Worm (Caenorhabditis elegans) whole organism, young adult: ENCODE results near the gene F59A1.12.

Experiments used
- T26A5.8 ChIP-seq: sonication (generic microtip); optimal IDR thresholded peaks from 2 replicates; lab custom pipeline; 2016; ENCODE audit warnings: missing genetic modification characterization, missing compliant biosample characterization
- ceh-40 ChIP-seq: fragments of 200-800 bp; sonication (Bioruptor generic); IDR thresholded peaks from 2 replicates; pipeline ENCODE4 v1.3.6; 2022; ENCODE audit warnings: missing genetic modification characterization, missing compliant biosample characterization
- dpl-1 ChIP-seq: fragments of 150-350 bp; optimal IDR thresholded peaks from 2 replicates; lab custom pipeline; 2014; ENCODE audit warnings: missing biosample characterization, missing genetic modification reagents, missing genetic modification characterization
- efl-1 ChIP-seq: fragments of 150-350 bp; optimal IDR thresholded peaks from 2 replicates; lab custom pipeline; 2014; ENCODE audit warnings: missing biosample characterization, missing genetic modification reagents, missing genetic modification characterization
- lag-1 ChIP-seq: fragments of 200-800 bp; sonication (Bioruptor generic); IDR thresholded peaks from 2 replicates; pipeline ENCODE4 v1.3.6; 2022; ENCODE audit warnings: missing genetic modification reagents, missing genetic modification characterization, missing compliant biosample characterization
- lsl-1 ChIP-seq: fragments of 200-800 bp; sonication (Bioruptor generic); optimal IDR thresholded peaks from 2 replicates; lab custom pipeline; 2018; ENCODE audit warnings: mild to moderate bottlenecking, missing genetic modification characterization, moderate library complexity, missing compliant biosample characterization
- madf-6 ChIP-seq: fragments of 200-800 bp; sonication (Bioruptor generic); IDR thresholded peaks from 2 replicates; pipeline ENCODE4 v1.3.6; 2022; ENCODE audit warnings: missing genetic modification reagents, missing genetic modification characterization, missing compliant biosample characterization
- sea-2 ChIP-seq: fragments of 200-800 bp; sonication (Bioruptor generic); IDR thresholded peaks from 2 replicates; pipeline ENCODE4 v1.3.6; 2022; ENCODE audit warnings: missing genetic modification characterization, missing compliant biosample characterization
- unc-130 ChIP-seq: sonication (generic microtip); optimal IDR thresholded peaks from 2 replicates; lab custom pipeline; 2016; ENCODE audit warnings: missing genetic modification reagents, missing genetic modification characterization, missing compliant biosample characterization
- zfh-2 ChIP-seq: fragments of 200-800 bp; sonication (Bioruptor generic); conservative IDR thresholded peaks from 2 replicates; pipeline ENCODE4 v1.3.6; 2022; ENCODE audit warnings: missing genetic modification reagents, missing genetic modification characterization, missing compliant biosample characterization

DNA sequence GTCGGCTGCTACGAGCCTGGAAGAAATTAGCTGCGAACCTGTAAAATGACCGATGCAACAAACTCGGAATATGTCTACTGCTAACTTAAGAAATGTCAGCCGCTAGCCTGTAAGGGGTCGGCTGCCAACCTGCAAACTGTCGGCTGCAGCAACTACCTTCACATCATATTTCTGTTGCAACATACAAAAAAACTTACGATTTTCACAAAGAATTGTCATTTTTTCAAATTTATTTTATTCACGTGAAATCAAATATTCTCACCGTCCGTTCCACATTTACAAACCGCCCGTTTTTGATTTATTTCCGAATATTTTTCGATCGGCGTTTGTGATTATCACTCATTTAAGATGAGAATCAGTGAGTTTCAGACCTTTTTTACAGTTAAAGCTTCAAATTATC lies 32.1 kb upstream of the F59A1.12 start, which contains the start of gene Y26G10.6:
- TF ChIP-seq lag-1 (GFP tag; lab: Robert Waterston, UW) (no peak), lsl-1 (GFP tag; lab: Kevin White, UChicago) (no peak), madf-6 (GFP tag; lab: Robert Waterston, UW) (no peak), sea-2 (GFP tag; lab: Robert Waterston, UW) (no peak), efl-1 (GFP tag; lab: Kevin White, UChicago) (no peak), zfh-2 (GFP tag; lab: Robert Waterston, UW) (no peak), ceh-40 (GFP tag; lab: Robert Waterston, UW) (no peak), T26A5.8 (no peak), unc-130 (GFP tag; lab: Kevin White, UChicago) (no peak), dpl-1 (GFP tag; lab: Kevin White, UChicago) (no peak)
